Worm (Caenorhabditis elegans): Measurements from ENCODE around the gene F38C2.7.

Gene F38C2.7

ce11 chrIV:16238555-16238954 lies 38.6 kb downstream of the F38C2.7 start, which contains the start of gene srw-61:
TSS of gene srw-61 (minus strand) at chrIV:16238655.
- TF ChIP-seq unc-62 (GFP tag; optimal IDR thresholded peaks at IDR 0.05), result no peak

- no peak for TF ChIP-seq unc-62 (GFP tag; optimal IDR thresholded peaks at IDR 0.05)
Observed at ce11 chrIV:16236827-16237226, 40.4 kb downstream of the F38C2.7 start.

- TF ChIP-seq unc-62 (GFP tag; optimal IDR thresholded peaks at IDR 0.05), result no peak
Observed at ce11 chrIV:16233028-16233427, 44.2 kb downstream of the F38C2.7 start, which contains the start of the genes hpa-1 and irld-39. TSS of gene hpa-1 (minus strand) at chrIV:16233128. TSS of gene irld-39 (plus strand) at chrIV:16233148.

- no peak for TF ChIP-seq unc-62 (GFP tag; optimal IDR thresholded peaks at IDR 0.05)
Observed at ce11 chrIV:16230464-16230863, 46.7 kb downstream of the F38C2.7 start.

Measured in whole organism, dauer.